Worm (Caenorhabditis elegans) whole organism, late embryonic: Measurements from ENCODE around the gene M04B2.7.

ENCODE experiments used
- T23F11.4 ChIP-seq: fragments of 200-800 bp; sonication (Bioruptor generic); optimal IDR thresholded peaks from 2 replicates; lab custom pipeline; 2018; ENCODE audit warnings: mild to moderate bottlenecking, missing genetic modification characterization, missing compliant biosample characterization
- hlh-15 ChIP-seq: sonication (generic microtip); optimal IDR thresholded peaks from 2 replicates; lab custom pipeline; 2016; ENCODE audit warnings: missing genetic modification characterization, missing compliant biosample characterization

DNA sequence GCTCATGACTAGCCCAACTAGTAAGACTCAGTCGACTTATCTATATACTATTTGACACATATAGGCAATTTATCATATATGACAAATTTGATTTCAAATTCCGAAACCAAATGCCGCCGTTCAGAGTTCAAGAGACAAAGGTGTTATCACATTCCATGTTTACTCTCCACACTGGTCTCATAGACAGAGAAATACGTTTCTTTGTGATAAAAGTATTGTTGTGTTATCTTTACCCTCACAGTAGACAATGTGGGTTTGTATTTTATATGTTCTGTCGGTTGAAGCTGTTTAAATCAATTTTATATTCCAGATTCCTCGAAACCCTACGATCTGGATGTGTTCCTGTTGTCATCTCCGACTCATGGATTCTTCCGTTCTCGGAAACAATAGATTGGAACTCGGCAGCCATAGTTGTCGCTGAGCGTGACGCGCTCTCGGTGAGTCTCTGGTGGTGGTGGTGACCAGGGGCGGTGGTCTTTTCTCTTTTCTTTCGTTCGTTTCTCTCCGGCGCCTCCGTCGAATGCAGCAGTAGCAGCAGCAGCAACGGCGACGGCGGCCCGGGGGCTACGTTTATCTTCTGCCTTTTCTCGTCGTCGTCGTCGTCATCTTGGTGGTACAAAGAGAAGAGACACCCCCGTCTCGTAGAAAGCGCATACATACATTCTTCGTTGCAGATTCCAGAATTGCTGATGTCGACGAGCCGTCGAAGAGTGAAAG lies 34.0 kb upstream of the M04B2.7 start:
- TF ChIP-seq hlh-15 (no peak), T23F11.4 (no peak)
